Fruit fly (Drosophila melanogaster) whole organism, prepupa: ENCODE results near the gene GCS1.

ENCODE experiments used
- Blimp-1 ChIP-seq: fragments of 200-800 bp; sonication (Bioruptor generic); optimal IDR thresholded peaks from 3 replicates; lab custom pipeline; 2017; ENCODE audit warnings: missing biosample characterization, missing genetic modification characterization, mild to moderate bottlenecking, moderate library complexity, missing genetic modification reagents
- CG10669 ChIP-seq: fragments of 200-800 bp; sonication (Bioruptor generic); optimal IDR thresholded peaks from 3 replicates; lab custom pipeline; 2018; ENCODE audit warnings: missing biosample characterization, mild to moderate bottlenecking, missing genetic modification characterization, moderate library complexity
- CG11294 ChIP-seq: fragments of 200-800 bp; sonication (Bioruptor generic); IDR thresholded peaks from 2 replicates; pipeline ENCODE4 v1.3.6; 2022; ENCODE audit warnings: missing biosample characterization, missing genetic modification characterization
- CG11762 ChIP-seq: fragments of 200-800 bp; sonication (Bioruptor generic); optimal IDR thresholded peaks from 3 replicates; lab custom pipeline; 2016; ENCODE audit warnings: missing biosample characterization, missing genetic modification characterization; ENCODE audit not compliant: insufficient read depth
- CG11902 ChIP-seq: fragments of 200-800 bp; sonication (Bioruptor generic); optimal IDR thresholded peaks from 3 replicates; lab custom pipeline; 2016; ENCODE audit warnings: missing biosample characterization, missing genetic modification characterization
- CG15336 ChIP-seq: fragments of 200-800 bp; sonication (Bioruptor generic); IDR thresholded peaks from 2 replicates; pipeline ENCODE4 v1.3.6; 2022; ENCODE audit warnings: missing biosample characterization, missing genetic modification characterization
- CG1621 ChIP-seq: fragments of 200-800 bp; sonication (Bioruptor generic); optimal IDR thresholded peaks from 3 replicates; lab custom pipeline; 2018; ENCODE audit warnings: missing biosample characterization, mild to moderate bottlenecking, missing genetic modification characterization
- CG16779 ChIP-seq: fragments of 200-800 bp; sonication (Bioruptor generic); optimal IDR thresholded peaks from 3 replicates; lab custom pipeline; 2017; ENCODE audit warnings: missing biosample characterization, mild to moderate bottlenecking, missing genetic modification characterization
- CG3032 ChIP-seq: fragments of 200-800 bp; optimal IDR thresholded peaks from 2 replicates; lab custom pipeline; 2019; ENCODE audit warnings: missing biosample characterization, mild to moderate bottlenecking, missing genetic modification characterization, moderate library complexity
- CG32006 ChIP-seq: fragments of 200-800 bp; sonication (Bioruptor generic); optimal IDR thresholded peaks from 3 replicates; lab custom pipeline; 2017; ENCODE audit warnings: missing biosample characterization, mild to moderate bottlenecking, missing genetic modification characterization
- CG4318 ChIP-seq: fragments of 200-800 bp; sonication (Bioruptor generic); optimal IDR thresholded peaks from 3 replicates; lab custom pipeline; 2017; ENCODE audit warnings: missing biosample characterization, mild to moderate bottlenecking, missing genetic modification characterization
- CG6163 ChIP-seq: fragments of 200-800 bp; sonication (Bioruptor generic); IDR thresholded peaks from 3 replicates; pipeline ENCODE4 v1.3.6; 2022; ENCODE audit warnings: missing biosample characterization, missing genetic modification characterization
- CG6276 ChIP-seq: fragments of 200-800 bp; sonication (Bioruptor generic); optimal IDR thresholded peaks from 2 replicates; lab custom pipeline; 2017; ENCODE audit warnings: missing biosample characterization, mild to moderate bottlenecking, missing genetic modification characterization
- CG6808 ChIP-seq: fragments of 200-800 bp; sonication (Bioruptor generic); optimal IDR thresholded peaks from 3 replicates; lab custom pipeline; 2017; ENCODE audit warnings: missing biosample characterization, missing genetic modification characterization, mild to moderate bottlenecking, moderate library complexity, missing genetic modification reagents
- CG6854 ChIP-seq: fragments of 200-800 bp; sonication (Bioruptor generic); optimal IDR thresholded peaks from 2 replicates; lab custom pipeline; 2017; ENCODE audit warnings: missing biosample characterization, mild to moderate bottlenecking, missing genetic modification characterization
- CG7368 ChIP-seq: fragments of 200-800 bp; sonication (Bioruptor generic); optimal IDR thresholded peaks from 3 replicates; lab custom pipeline; 2016; ENCODE audit warnings: missing biosample characterization, missing genetic modification characterization
- CG8119 ChIP-seq: fragments of 200-800 bp; sonication (Bioruptor generic); IDR thresholded peaks from 3 replicates; pipeline ENCODE4 v1.3.6; 2022; ENCODE audit warnings: missing biosample characterization, missing genetic modification characterization
- Eip75B ChIP-seq: fragments of 200-800 bp; sonication (Bioruptor generic); optimal IDR thresholded peaks from 3 replicates; lab custom pipeline; 2016; ENCODE audit warnings: missing biosample characterization, missing genetic modification characterization
- Eip78C ChIP-seq: fragments of 200-800 bp; sonication (Bioruptor generic); peaks from one replicate; lab custom pipeline; 2016; ENCODE audit warnings: missing biosample characterization, missing genetic modification characterization
- Eip93F ChIP-seq: fragments of 200-800 bp; sonication (Bioruptor generic); optimal IDR thresholded peaks from 2 replicates; lab custom pipeline; 2016; ENCODE audit warnings: missing biosample characterization, mild to moderate bottlenecking, missing genetic modification characterization
- Ets21C ChIP-seq: fragments of 200-800 bp; sonication (Bioruptor generic); optimal IDR thresholded peaks from 3 replicates; lab custom pipeline; 2016; ENCODE audit warnings: missing biosample characterization, missing genetic modification characterization
- Ets96B ChIP-seq: fragments of 200-800 bp; optimal IDR thresholded peaks from 2 replicates; lab custom pipeline; 2019; ENCODE audit warnings: missing biosample characterization, mild to moderate bottlenecking, missing genetic modification characterization, moderate library complexity
- Hr38 ChIP-seq: sonication (Bioruptor generic); optimal IDR thresholded peaks from 2 replicates; lab custom pipeline; 2016; ENCODE audit warnings: missing biosample characterization, missing genetic modification characterization
- Hr39 ChIP-seq: fragments of 200-800 bp; sonication (Bioruptor generic); optimal IDR thresholded peaks from 2 replicates; lab custom pipeline; 2016; ENCODE audit warnings: missing biosample characterization, missing genetic modification characterization
- Hr4 ChIP-seq: fragments of 200-800 bp; sonication (Bioruptor generic); optimal IDR thresholded peaks from 3 replicates; lab custom pipeline; 2016; ENCODE audit warnings: missing biosample characterization, missing genetic modification characterization
- Lpt ChIP-seq: fragments of 200-800 bp; sonication (Bioruptor generic); optimal IDR thresholded peaks from 3 replicates; lab custom pipeline; 2016; ENCODE audit warnings: missing biosample characterization, missing genetic modification characterization
- OdsH ChIP-seq: fragments of 200-800 bp; sonication (Bioruptor generic); optimal IDR thresholded peaks from 3 replicates; lab custom pipeline; 2016; ENCODE audit warnings: missing biosample characterization, missing genetic modification characterization
- Smox ChIP-seq: fragments of 200-800 bp; sonication (Bioruptor generic); optimal IDR thresholded peaks from 3 replicates; lab custom pipeline; 2016; ENCODE audit warnings: missing biosample characterization, missing genetic modification characterization
- Sox102F ChIP-seq: fragments of 200-800 bp; sonication (Bioruptor generic); optimal IDR thresholded peaks from 2 replicates; lab custom pipeline; 2016; ENCODE audit warnings: missing biosample characterization, mild to moderate bottlenecking, missing genetic modification characterization
- Sox14 ChIP-seq: fragments of 200-800 bp; sonication (Bioruptor generic); optimal IDR thresholded peaks from 3 replicates; lab custom pipeline; 2016; ENCODE audit warnings: missing biosample characterization, missing genetic modification characterization
- achi ChIP-seq: fragments of 200-800 bp; sonication (Bioruptor generic); optimal IDR thresholded peaks from 3 replicates; lab custom pipeline; 2016; ENCODE audit warnings: missing biosample characterization, missing genetic modification characterization
- acj6 ChIP-seq: fragments of 200-800 bp; sonication (Bioruptor generic); optimal IDR thresholded peaks from 3 replicates; lab custom pipeline; 2016; ENCODE audit warnings: missing biosample characterization, missing genetic modification characterization
- cyc ChIP-seq: fragments of 200-800 bp; sonication (Bioruptor generic); optimal IDR thresholded peaks from 3 replicates; lab custom pipeline; 2016; ENCODE audit warnings: missing biosample characterization, missing genetic modification characterization
- dac ChIP-seq: fragments of 200-800 bp; sonication (Bioruptor generic); optimal IDR thresholded peaks from 2 replicates; lab custom pipeline; 2017; ENCODE audit warnings: missing biosample characterization, mild to moderate bottlenecking, missing genetic modification characterization
- dsx ChIP-seq: fragments of 200-800 bp; optimal IDR thresholded peaks from 3 replicates; lab custom pipeline; 2019; ENCODE audit warnings: missing biosample characterization, mild to moderate bottlenecking, missing genetic modification characterization, moderate library complexity; ENCODE audit not compliant: poor library complexity, severe bottlenecking
- esn ChIP-seq: fragments of 200-800 bp; sonication (Bioruptor generic); optimal IDR thresholded peaks from 2 replicates; lab custom pipeline; 2016; ENCODE audit warnings: missing biosample characterization, mild to moderate bottlenecking, missing genetic modification characterization, moderate library complexity
- fd85E ChIP-seq: fragments of 200-800 bp; sonication (Bioruptor generic); optimal IDR thresholded peaks from 3 replicates; lab custom pipeline; 2016; ENCODE audit warnings: missing biosample characterization, missing genetic modification characterization
- fkh ChIP-seq: fragments of 200-800 bp; sonication (Bioruptor generic); optimal IDR thresholded peaks from 3 replicates; lab custom pipeline; 2017; ENCODE audit warnings: missing biosample characterization, mild to moderate bottlenecking, missing genetic modification characterization, moderate library complexity
- lz ChIP-seq: fragments of 200-800 bp; sonication (Bioruptor generic); optimal IDR thresholded peaks from 3 replicates; lab custom pipeline; 2016; ENCODE audit warnings: missing biosample characterization, missing genetic modification characterization
- pdm3 ChIP-seq: fragments of 200-800 bp; sonication (Bioruptor generic); optimal IDR thresholded peaks from 3 replicates; lab custom pipeline; 2016; ENCODE audit warnings: missing biosample characterization, missing genetic modification characterization
- salr ChIP-seq, 2 experiments: fragments of 200-800 bp; sonication (Bioruptor generic); optimal IDR thresholded peaks; 3 replicates each; lab custom pipeline; 2016 to 2018; ENCODE audit warnings: missing biosample characterization in 2 of 2, missing genetic modification characterization in 2 of 2, mild to moderate bottlenecking in 1 of 2
- svp ChIP-seq: fragments of 200-800 bp; sonication (Bioruptor generic); peaks from one replicate; lab custom pipeline; 2016; ENCODE audit warnings: missing biosample characterization, missing genetic modification characterization
- topi ChIP-seq: fragments of 200-800 bp; sonication (Bioruptor generic); optimal IDR thresholded peaks from 3 replicates; lab custom pipeline; 2016; ENCODE audit warnings: missing biosample characterization, missing genetic modification characterization
- vri ChIP-seq: fragments of 200-800 bp; sonication (Bioruptor generic); optimal IDR thresholded peaks from 3 replicates; lab custom pipeline; 2016; ENCODE audit warnings: missing biosample characterization, mild to moderate bottlenecking, missing genetic modification characterization

GCS1 gene

DNA sequence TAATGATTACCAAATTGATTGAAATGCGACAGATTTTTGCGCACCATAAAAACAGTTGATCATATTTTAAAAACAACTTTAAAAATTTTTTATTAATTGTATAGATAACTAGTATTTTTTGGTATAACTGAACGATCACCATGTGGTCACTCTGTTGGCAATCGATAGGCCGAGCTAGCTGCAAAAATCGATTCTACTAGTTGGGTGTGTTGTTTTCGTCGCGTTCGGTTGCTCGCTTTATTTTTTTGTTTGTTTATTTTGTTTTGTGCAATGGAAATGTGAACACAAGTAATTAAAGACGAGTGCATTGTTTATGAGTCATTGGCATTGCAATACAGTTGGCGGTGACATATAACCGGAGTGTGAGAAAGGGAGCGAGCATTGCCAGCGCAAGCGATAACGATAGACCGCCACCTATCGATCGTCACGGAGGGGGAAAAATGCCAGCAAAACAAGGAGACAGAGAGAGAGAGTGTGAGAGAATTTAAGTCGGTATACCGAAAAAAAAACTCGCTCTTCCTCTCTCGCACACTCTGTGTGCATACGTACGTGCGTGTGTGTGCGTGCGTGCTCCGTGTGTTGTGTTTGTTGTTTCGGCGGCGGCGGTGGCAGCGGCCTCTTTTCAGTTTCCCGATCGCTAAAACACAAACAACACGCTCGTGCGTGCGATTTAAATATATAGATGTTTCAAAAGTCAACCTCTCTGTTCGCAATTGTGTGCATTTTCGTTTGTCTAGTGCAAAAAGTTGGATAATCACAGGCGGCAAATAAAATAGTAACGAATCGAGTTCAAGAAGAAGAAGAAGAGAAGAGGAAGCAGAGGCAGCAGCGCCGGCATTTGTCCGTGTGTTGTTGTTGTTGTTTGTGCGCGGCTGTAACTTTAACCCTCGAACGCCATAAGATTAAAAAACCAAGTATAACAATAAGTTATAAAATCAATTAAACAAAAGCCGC, 42.0 kb upstream of the GCS1 start (continued):
- TF ChIP-seq topi (GFP tag; lab: Kevin White, UChicago) (no peak), esn (GFP tag; lab: Kevin White, UChicago) (no peak), Smox (GFP tag; lab: Kevin White, UChicago) (no peak), CG6854 (GFP tag; lab: Kevin White, UChicago) (peak; percentile 32), dsx (GFP tag; lab: Kevin White, UChicago) (no peak), fd85E (GFP tag; lab: Kevin White, UChicago) (no peak), fkh (GFP tag; lab: Kevin White, UChicago) (peak; percentile 76), Sox14 (no peak), salr (GFP tag; optimal IDR thresholded peaks at IDR 0.05; lab: Kevin White, UChicago) (no peak), Sox102F (GFP tag; lab: Kevin White, UChicago) (no peak), CG15336 (GFP tag; lab: Robert Waterston, UW) (no peak), cyc (GFP tag; lab: Kevin White, UChicago) (no peak), acj6 (no peak), CG1621 (peak; percentile 9), lz (GFP tag; lab: Kevin White, UChicago) (no peak), Hr39 (GFP tag; lab: Kevin White, UChicago) (no peak), CG32006 (GFP tag; lab: Kevin White, UChicago) (no peak)
- TF ChIP-seq, all 60 proteins: peak for 10

DNA sequence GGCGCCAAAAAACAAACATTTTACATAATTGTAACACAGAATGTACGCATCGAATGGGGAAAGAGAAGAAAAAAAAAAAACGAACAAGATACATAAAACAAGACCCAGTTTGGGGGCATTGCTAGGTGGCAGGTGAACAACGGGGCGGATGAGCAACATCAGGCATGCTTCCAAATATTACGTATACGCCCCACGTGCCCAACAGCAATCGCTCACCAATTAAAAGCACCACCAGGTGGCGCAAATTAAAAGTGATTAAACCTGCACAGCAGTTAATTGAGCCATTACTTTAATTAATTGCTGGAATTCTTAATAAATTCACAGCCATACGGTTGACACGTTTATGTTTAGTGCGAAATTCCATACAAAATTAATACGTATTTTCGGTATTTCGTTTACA, 37.7 kb upstream of the GCS1 start:
- TF ChIP-seq CG11902 = no peak
- no peak for TF ChIP-seq CG15336 (GFP tag; lab: Robert Waterston, UW)
- TF ChIP-seq Lpt (GFP tag; lab: Kevin White, UChicago) = no peak
- TF ChIP-seq CG6854 (GFP tag; lab: Kevin White, UChicago) = no peak
- no peak for TF ChIP-seq salr (GFP tag; optimal IDR thresholded peaks at IDR 0.05; lab: Kevin White, UChicago)

DNA sequence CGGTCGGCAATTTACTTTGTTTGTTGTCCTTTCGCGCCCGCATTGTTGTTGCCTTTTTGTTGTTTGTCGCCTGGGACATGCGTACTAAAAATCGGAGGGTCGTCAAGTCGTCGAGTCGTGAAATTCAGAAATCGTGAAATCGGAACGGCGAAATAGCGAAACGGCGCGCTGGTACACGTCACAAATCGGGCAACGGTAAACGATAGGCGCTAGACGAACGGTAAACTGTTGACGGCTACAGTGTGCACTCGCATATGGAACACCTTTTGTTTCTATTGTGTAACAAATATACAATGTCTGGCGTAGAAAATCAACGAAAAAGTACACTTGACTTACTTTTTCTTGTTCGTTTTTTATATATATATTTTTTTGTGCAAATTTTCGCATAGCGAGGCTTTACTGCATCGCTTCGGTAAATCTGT, 36.2 kb upstream of the GCS1 start:
- TF ChIP-seq Hr39 (GFP tag; lab: Kevin White, UChicago) = peak; percentile 19
- no peak for TF ChIP-seq CG11762
- TF ChIP-seq Blimp-1 (GFP tag; lab: Kevin White, UChicago) = no peak
- peak; percentile 60 for TF ChIP-seq OdsH (GFP tag; lab: Kevin White, UChicago)
- no peak for TF ChIP-seq Hr38 (GFP tag; lab: Kevin White, UChicago)
- peak; percentile 85 for TF ChIP-seq Eip78C (GFP tag; lab: Kevin White, UChicago)
- TF ChIP-seq svp = peak; percentile 36
- TF ChIP-seq Eip93F (GFP tag; lab: Kevin White, UChicago) = no peak
- TF ChIP-seq CG1621 = no peak
- TF ChIP-seq CG6276 = no peak
- TF ChIP-seq pdm3 (GFP tag; lab: Kevin White, UChicago) = peak; percentile 38
- TF ChIP-seq CG10669 = peak; percentile 44
- TF ChIP-seq CG7368 (GFP tag; lab: Kevin White, UChicago) = no peak
- peak; percentile 27 for TF ChIP-seq Sox102F (GFP tag; lab: Kevin White, UChicago)
- TF ChIP-seq CG16779 = no peak
- peak; percentile 33 for TF ChIP-seq CG4318 (GFP tag; lab: Kevin White, UChicago)
- peak; percentile 50 for TF ChIP-seq Eip75B (GFP tag; lab: Kevin White, UChicago)
- peak; percentile 42 for TF ChIP-seq Hr4 (GFP tag; lab: Kevin White, UChicago)
- peak; percentile 9 for TF ChIP-seq CG6808 (GFP tag; lab: Kevin White, UChicago)
- TF ChIP-seq topi (GFP tag; lab: Kevin White, UChicago) = peak; percentile 39
- TF ChIP-seq CG8119 (GFP tag; lab: Robert Waterston, UW) = peak; percentile 36; the same call in 2 of the 3 replicates
- peak; percentile 38 for TF ChIP-seq esn (GFP tag; lab: Kevin White, UChicago)
- TF ChIP-seq Sox14 = peak; percentile 6
- peak; percentile 18 for TF ChIP-seq Ets96B
- peak; percentile 20 for TF ChIP-seq cyc (GFP tag; lab: Kevin White, UChicago)
- TF ChIP-seq vri (GFP tag; lab: Kevin White, UChicago) = no peak
- no peak for TF ChIP-seq CG6854 (GFP tag; lab: Kevin White, UChicago)
- TF ChIP-seq CG3032 (tag; lab: Kevin White, UChicago) = peak; percentile 39
- TF ChIP-seq dac (GFP tag; lab: Kevin White, UChicago) = peak; percentile 3
- peak; percentile 49; the same call in 1 of the 2 replicates for TF ChIP-seq CG11294 (GFP tag; lab: Robert Waterston, UW)
- no peak for TF ChIP-seq Ets21C (GFP tag; lab: Kevin White, UChicago)
- TF ChIP-seq CG6163 (GFP tag; lab: Robert Waterston, UW) = peak; percentile 68
- TF ChIP-seq achi (GFP tag; lab: Kevin White, UChicago) = peak; percentile 24
- no peak for TF ChIP-seq Lpt (GFP tag; lab: Kevin White, UChicago)
- TF ChIP-seq salr (GFP tag; optimal IDR thresholded peaks at IDR 0.05; lab: Kevin White, UChicago) = no peak
